Worm (Caenorhabditis elegans) whole organism, mixed stage, embryonic: ENCODE data around the gene Y57G11C.36.

Experiments
- blmp-1 ChIP-seq: fragments of 150-350 bp; optimal IDR thresholded peaks from 2 replicates; lab custom pipeline; 2014; ENCODE audit warnings: missing biosample characterization, missing genetic modification characterization
- ces-1 ChIP-seq: fragments of 150-350 bp; optimal IDR thresholded peaks from 2 replicates; lab custom pipeline; 2014; ENCODE audit warnings: missing biosample characterization, missing genetic modification reagents, missing genetic modification characterization
- elt-1 ChIP-seq: sonication (generic microtip); optimal IDR thresholded peaks from 2 replicates; lab custom pipeline; 2017; ENCODE audit warnings: missing genetic modification characterization, mild to moderate bottlenecking, missing compliant biosample characterization, antibody characterized with exemption, moderate library complexity, borderline replicate concordance; ENCODE audit not compliant: insufficient read depth
- lin-13 ChIP-seq: fragments of 150-350 bp; optimal IDR thresholded peaks from 2 replicates; lab custom pipeline; 2014; ENCODE audit warnings: missing biosample characterization, missing genetic modification characterization
- lsy-2 ChIP-seq: fragments of 150-350 bp; optimal IDR thresholded peaks from 2 replicates; lab custom pipeline; 2014; ENCODE audit warnings: missing biosample characterization, missing genetic modification characterization
- snpc-4 ChIP-seq: fragments of 150-350 bp; optimal IDR thresholded peaks from 2 replicates; lab custom pipeline; 2014; ENCODE audit warnings: missing biosample characterization, missing genetic modification characterization

ce11 chrIV:14741926-14742325, 31.7 kb downstream of the Y57G11C.36 start:
- TF ChIP-seq snpc-4 (tag; lab: Kevin White, UChicago): no peak
- no peak for TF ChIP-seq ces-1 (GFP tag; lab: Kevin White, UChicago)
- no peak for TF ChIP-seq lin-13 (tag; lab: Kevin White, UChicago)
- no peak for TF ChIP-seq lsy-2 (tag; lab: Kevin White, UChicago)
- no peak for TF ChIP-seq elt-1
- TF ChIP-seq blmp-1: no peak
